Fruit fly (Drosophila melanogaster) whole organism, embryonic: ENCODE results near the gene pall.

Source experiments
- B-H2 ChIP-seq: fragments of 200-800 bp; sonication (Bioruptor generic); optimal IDR thresholded peaks from 2 replicates; lab custom pipeline; 2018; ENCODE audit warnings: missing biosample characterization, mild to moderate bottlenecking, missing genetic modification characterization
- Bdp1 ChIP-seq: fragments of 200-800 bp; sonication (Bioruptor generic); optimal IDR thresholded peaks from 3 replicates; lab custom pipeline; 2016; ENCODE audit warnings: missing biosample characterization, missing genetic modification characterization
- C15 ChIP-seq: fragments of 200-800 bp; sonication (Bioruptor generic); IDR thresholded peaks from 3 replicates; pipeline ENCODE4 v1.3.6; 2022; ENCODE audit warnings: missing biosample characterization, missing genetic modification characterization
- CG10147 ChIP-seq: fragments of 200-800 bp; sonication (Bioruptor generic); optimal IDR thresholded peaks from 2 replicates; lab custom pipeline; 2019; ENCODE audit warnings: missing biosample characterization, mild to moderate bottlenecking, missing genetic modification characterization, moderate library complexity
- CG10267 ChIP-seq: fragments of 200-800 bp; sonication (Bioruptor generic); optimal IDR thresholded peaks from 2 replicates; lab custom pipeline; 2018; ENCODE audit warnings: missing biosample characterization, mild to moderate bottlenecking, missing genetic modification characterization, moderate library complexity
- CG10462 ChIP-seq: fragments of 200-800 bp; sonication (Bioruptor generic); optimal IDR thresholded peaks from 2 replicates; lab custom pipeline; 2016; ENCODE audit warnings: missing biosample characterization, missing genetic modification characterization
- CG11093 ChIP-seq: fragments of 200-800 bp; sonication (Bioruptor generic); IDR thresholded peaks from 3 replicates; pipeline ENCODE4 v1.3.6; 2022; ENCODE audit warnings: missing biosample characterization, missing genetic modification characterization
- CG12744 ChIP-seq: fragments of 200-800 bp; sonication (Bioruptor generic); optimal IDR thresholded peaks from 2 replicates; lab custom pipeline; 2016; ENCODE audit warnings: missing biosample characterization, missing genetic modification characterization
- CG12769 ChIP-seq: fragments of 200-800 bp; sonication (Bioruptor generic); optimal IDR thresholded peaks from 2 replicates; lab custom pipeline; 2019; ENCODE audit warnings: missing biosample characterization, mild to moderate bottlenecking, missing genetic modification characterization, moderate library complexity
- CG13624 ChIP-seq: fragments of 200-800 bp; sonication (Bioruptor generic); optimal IDR thresholded peaks from 2 replicates; lab custom pipeline; 2016; ENCODE audit warnings: missing biosample characterization, missing genetic modification characterization
- CG13775 ChIP-seq: fragments of 200-800 bp; sonication (Bioruptor generic); optimal IDR thresholded peaks from 3 replicates; lab custom pipeline; 2017; ENCODE audit warnings: missing biosample characterization, mild to moderate bottlenecking, missing genetic modification characterization
- CG13894 ChIP-seq: fragments of 200-800 bp; sonication (Bioruptor generic); optimal IDR thresholded peaks from 3 replicates; lab custom pipeline; 2018; ENCODE audit warnings: missing biosample characterization, mild to moderate bottlenecking, missing genetic modification characterization, moderate library complexity
- CG1647 ChIP-seq: fragments of 200-800 bp; sonication (Bioruptor generic); optimal IDR thresholded peaks from 3 replicates; lab custom pipeline; 2016; ENCODE audit warnings: missing biosample characterization, missing genetic modification characterization
- CG32767 ChIP-seq: fragments of 200-800 bp; sonication (Bioruptor generic); IDR thresholded peaks from 2 replicates; pipeline ENCODE4 v1.3.6; 2022; ENCODE audit warnings: missing biosample characterization, missing genetic modification characterization
- CG4617 ChIP-seq: fragments of 200-800 bp; sonication (Bioruptor generic); optimal IDR thresholded peaks from 3 replicates; lab custom pipeline; 2016; ENCODE audit warnings: missing biosample characterization, missing genetic modification characterization, borderline replicate concordance
- CG6765 ChIP-seq: fragments of 200-800 bp; sonication (Bioruptor generic); optimal IDR thresholded peaks from 3 replicates; lab custom pipeline; 2017; ENCODE audit warnings: missing biosample characterization, mild to moderate bottlenecking, missing genetic modification characterization
- CG7271 ChIP-seq: fragments of 200-800 bp; sonication (Bioruptor generic); optimal IDR thresholded peaks from 2 replicates; lab custom pipeline; 2018; ENCODE audit warnings: missing biosample characterization, mild to moderate bottlenecking, missing genetic modification characterization, moderate library complexity
- CG9437 ChIP-seq: fragments of 200-800 bp; sonication (Bioruptor generic); optimal IDR thresholded peaks from 2 replicates; lab custom pipeline; 2018; ENCODE audit warnings: missing biosample characterization, mild to moderate bottlenecking, missing genetic modification characterization
- CG9727 ChIP-seq: fragments of 200-800 bp; sonication (Bioruptor generic); optimal IDR thresholded peaks from 3 replicates; lab custom pipeline; 2017; ENCODE audit warnings: missing biosample characterization, mild to moderate bottlenecking, missing genetic modification characterization
- CHES-1-like ChIP-seq: fragments of 200-800 bp; sonication (Bioruptor generic); optimal IDR thresholded peaks from 2 replicates; lab custom pipeline; 2016; ENCODE audit warnings: missing biosample characterization, missing genetic modification characterization
- Chrac-16 ChIP-seq: fragments of 200-800 bp; sonication (Bioruptor generic); optimal IDR thresholded peaks from 3 replicates; lab custom pipeline; 2016; ENCODE audit warnings: missing biosample characterization, missing genetic modification characterization
- CrebB ChIP-seq: fragments of 200-800 bp; sonication (Bioruptor generic); optimal IDR thresholded peaks from 3 replicates; lab custom pipeline; 2018; ENCODE audit warnings: missing biosample characterization, mild to moderate bottlenecking, missing genetic modification characterization
- Dip2 ChIP-seq: fragments of 200-800 bp; sonication (Bioruptor generic); IDR thresholded peaks from 2 replicates; pipeline ENCODE4 v1.3.6; 2022; ENCODE audit warnings: missing biosample characterization, missing genetic modification characterization
- Dll ChIP-seq: fragments of 200-800 bp; sonication (Bioruptor generic); IDR thresholded peaks from 4 replicates; pipeline ENCODE4 v1.3.6; 2022; ENCODE audit warnings: missing biosample characterization, missing genetic modification characterization; ENCODE audit not compliant: partially characterized antibody
- Hr51 ChIP-seq, 2 experiments: fragments of 200-800 bp; sonication (Bioruptor generic); optimal IDR thresholded peaks; 2 replicates in 1 of 2; 3 replicates in 1 of 2; lab custom pipeline; 2016 to 2018; ENCODE audit warnings: missing biosample characterization in 2 of 2, missing genetic modification characterization in 2 of 2, mild to moderate bottlenecking in 1 of 2, moderate library complexity in 1 of 2
- Max ChIP-seq: fragments of 200-800 bp; sonication (Bioruptor generic); optimal IDR thresholded peaks from 2 replicates; lab custom pipeline; 2016; ENCODE audit warnings: missing biosample characterization, mild to moderate bottlenecking, missing genetic modification characterization
- Oli ChIP-seq: fragments of 200-800 bp; sonication (Bioruptor generic); optimal IDR thresholded peaks from 2 replicates; lab custom pipeline; 2018; ENCODE audit warnings: missing biosample characterization, mild to moderate bottlenecking, missing genetic modification characterization, moderate library complexity
- Pdp1 ChIP-seq, 2 experiments: fragments of 200-800 bp; sonication (Bioruptor generic); optimal IDR thresholded peaks; 3 replicates each; lab custom pipeline; 2016; ENCODE audit warnings: missing biosample characterization in 2 of 2, missing genetic modification characterization in 2 of 2, mild to moderate bottlenecking in 1 of 2, moderate library complexity in 1 of 2
- Tbp ChIP-seq: fragments of >200 bp; optimal IDR thresholded peaks from 2 replicates; lab custom pipeline; 2018; ENCODE audit warnings: missing biosample characterization, missing genetic modification characterization
- ase ChIP-seq: fragments of 200-800 bp; sonication (Bioruptor generic); IDR thresholded peaks from 3 replicates; pipeline ENCODE4 v1.3.6; 2022; ENCODE audit warnings: missing biosample characterization, missing genetic modification characterization
- corto ChIP-seq: fragments of 200-800 bp; sonication (Bioruptor generic); optimal IDR thresholded peaks from 2 replicates; lab custom pipeline; 2016; ENCODE audit warnings: missing biosample characterization, mild to moderate bottlenecking, missing genetic modification characterization, moderate library complexity
- da ChIP-seq: fragments of 200-800 bp; sonication (Bioruptor generic); optimal IDR thresholded peaks from 2 replicates; lab custom pipeline; 2016; ENCODE audit warnings: missing biosample characterization, missing genetic modification characterization
- dati ChIP-seq: fragments of 200-800 bp; sonication (Bioruptor generic); IDR thresholded peaks from 2 replicates; pipeline ENCODE4 v1.3.6; 2022; ENCODE audit warnings: missing biosample characterization, missing genetic modification characterization
- gfzf ChIP-seq: fragments of 200-800 bp; sonication (Bioruptor generic); optimal IDR thresholded peaks from 2 replicates; lab custom pipeline; 2016; ENCODE audit warnings: missing biosample characterization, mild to moderate bottlenecking, missing genetic modification characterization, moderate library complexity
- gro ChIP-seq: fragments of 200-800 bp; sonication (Bioruptor generic); optimal IDR thresholded peaks from 2 replicates; lab custom pipeline; 2016; ENCODE audit warnings: missing biosample characterization, missing genetic modification characterization
- gt ChIP-seq: fragments of 200-800 bp; sonication (Bioruptor generic); IDR thresholded peaks from 2 replicates; pipeline ENCODE4 v1.3.6; 2022; ENCODE audit warnings: missing biosample characterization, missing genetic modification characterization
- ham ChIP-seq: fragments of 200-800 bp; sonication (Bioruptor generic); IDR thresholded peaks from 2 replicates; pipeline ENCODE4 v1.3.6; 2022; ENCODE audit warnings: missing biosample characterization, missing genetic modification characterization
- hth ChIP-seq: fragments of >200 bp; optimal IDR thresholded peaks from 2 replicates; lab custom pipeline; 2017; ENCODE audit warnings: inconsistent platforms
- lmd ChIP-seq: fragments of 200-800 bp; sonication (Bioruptor generic); IDR thresholded peaks from 2 replicates; pipeline ENCODE4 v1.3.6; 2022; ENCODE audit warnings: missing biosample characterization, missing genetic modification characterization
- luna ChIP-seq: fragments of 200-800 bp; sonication (Bioruptor generic); optimal IDR thresholded peaks from 2 replicates; lab custom pipeline; 2016; ENCODE audit warnings: missing biosample characterization, missing genetic modification characterization
- mld ChIP-seq: fragments of 200-800 bp; sonication (Bioruptor generic); IDR thresholded peaks from 3 replicates; pipeline ENCODE4 v1.3.6; 2022; ENCODE audit warnings: missing biosample characterization, missing genetic modification characterization; ENCODE audit not compliant: partially characterized antibody
- phol ChIP-seq: fragments of 200-800 bp; sonication (Bioruptor generic); optimal IDR thresholded peaks from 3 replicates; lab custom pipeline; 2018; ENCODE audit warnings: missing biosample characterization, mild to moderate bottlenecking, missing genetic modification characterization, moderate library complexity
- pita ChIP-seq: fragments of 200-800 bp; sonication (Bioruptor generic); optimal IDR thresholded peaks from 2 replicates; lab custom pipeline; 2017; ENCODE audit warnings: missing biosample characterization, mild to moderate bottlenecking, missing genetic modification characterization
- psq ChIP-seq: fragments of 200-800 bp; sonication (Bioruptor generic); optimal IDR thresholded peaks from 2 replicates; lab custom pipeline; 2017; ENCODE audit warnings: missing biosample characterization, missing genetic modification characterization
- pzg ChIP-seq: fragments of 200-800 bp; sonication (Bioruptor generic); optimal IDR thresholded peaks from 3 replicates; lab custom pipeline; 2018; ENCODE audit warnings: missing biosample characterization, mild to moderate bottlenecking, missing genetic modification characterization, moderate library complexity
- sug ChIP-seq: fragments of 200-800 bp; optimal IDR thresholded peaks from 2 replicates; lab custom pipeline; 2019; ENCODE audit warnings: missing biosample characterization, mild to moderate bottlenecking, missing genetic modification characterization, moderate library complexity
- tgo ChIP-seq: fragments of 200-800 bp; sonication (Bioruptor generic); IDR thresholded peaks from 3 replicates; pipeline ENCODE4 v1.3.6; 2022; ENCODE audit warnings: missing biosample characterization, missing genetic modification characterization
- tna ChIP-seq: fragments of 200-800 bp; sonication (Bioruptor generic); IDR thresholded peaks from 2 replicates; pipeline ENCODE4 v1.3.6; 2022; ENCODE audit warnings: missing biosample characterization, missing genetic modification characterization; ENCODE audit not compliant: partially characterized antibody
- ttk ChIP-seq: fragments of 200-800 bp; sonication (Bioruptor generic); IDR thresholded peaks from 2 replicates; pipeline ENCODE4 v2.1.2; 2022; ENCODE audit warnings: missing biosample characterization, missing genetic modification characterization
- tx ChIP-seq: fragments of 200-800 bp; sonication (Bioruptor generic); optimal IDR thresholded peaks from 2 replicates; lab custom pipeline; 2016; ENCODE audit warnings: missing biosample characterization, missing genetic modification characterization
- wdn ChIP-seq: fragments of 200-800 bp; sonication (Bioruptor generic); IDR thresholded peaks from 2 replicates; pipeline ENCODE4 v1.3.6; 2022; ENCODE audit warnings: missing biosample characterization, missing genetic modification characterization

pall gene

dm6 chr3L:9465652-9466244 is 21.8 kb downstream of the pall start (continued):
- TF ChIP-seq lmd (GFP tag; lab: Robert Waterston, UW) (peak; percentile 34), tgo (no peak), psq (no peak), Tbp (GFP tag; lab: Kevin White, UChicago) (no peak), Max (GFP tag; lab: Kevin White, UChicago) (no peak), CG10147 (GFP tag; lab: Kevin White, UChicago) (no peak), tx (no peak), CG6765 (no peak), CG1647 (GFP tag; lab: Kevin White, UChicago) (no peak), Dll (GFP tag; lab: Robert Waterston, UW) (no peak), wdn (GFP tag; lab: Robert Waterston, UW) (no peak), gfzf (GFP tag; lab: Kevin White, UChicago) (no peak), Chrac-16 (GFP tag; lab: Kevin White, UChicago) (no peak), Bdp1 (GFP tag; lab: Kevin White, UChicago) (no peak), corto (no peak), sug (peak; percentile 76), phol (peak; percentile 5), CrebB (peak; percentile 22), CG13894 (tag; lab: Kevin White, UChicago) (peak; percentile 49), hth (lab: Kevin White, UChicago) (no peak), CG9437 (GFP tag; lab: Kevin White, UChicago) (no peak), CG10267 (tag; lab: Kevin White, UChicago) (peak; percentile 24), CG7271 (tag; lab: Kevin White, UChicago) (no peak), dati (GFP tag; lab: Robert Waterston, UW) (no peak), CG13624 (GFP tag; lab: Kevin White, UChicago) (no peak), ham (no peak), CHES-1-like (GFP tag; lab: Kevin White, UChicago) (no peak), pita (GFP tag; lab: Kevin White, UChicago) (no peak), ase (GFP tag; lab: Robert Waterston, UW) (no peak), ttk (GFP tag; lab: Robert Waterston, UW) (0 out of 2 replicates have a peak, but pooled peaks have one; percentile 52), da (no peak), CG4617 (GFP tag; lab: Kevin White, UChicago) (no peak), Dip2 (GFP tag; lab: Robert Waterston, UW) (no peak), Oli (tag; lab: Kevin White, UChicago) (no peak), CG13775 (no peak), CG10462 (GFP tag; lab: Kevin White, UChicago) (no peak), CG32767 (GFP tag; lab: Robert Waterston, UW) (0 out of 2 replicates have a peak, but pooled peaks have one; percentile 28), tna (GFP tag; lab: Robert Waterston, UW) (0 out of 2 replicates have a peak, but pooled peaks have one; percentile 21), CG12769 (tag; lab: Kevin White, UChicago) (peak; percentile 30), mld (GFP tag; lab: Robert Waterston, UW) (no peak), luna (GFP tag; lab: Kevin White, UChicago) (no peak), Hr51 (GFP tag; optimal IDR thresholded peaks at IDR 0.05; lab: Kevin White, UChicago) (no peak), B-H2 (GFP tag; lab: Kevin White, UChicago) (no peak), CG11093 (no peak), gt (GFP tag; lab: Robert Waterston, UW) (no peak), C15 (GFP tag; lab: Robert Waterston, UW) (no peak), pzg (no peak), Pdp1 (GFP tag; optimal IDR thresholded peaks at IDR 0.05; lab: Kevin White, UChicago) (peak in 1 of 2 experiments; percentile 88), gro (GFP tag; lab: Kevin White, UChicago) (no peak), CG9727 (GFP tag; lab: Kevin White, UChicago) (no peak), CG12744 (GFP tag; lab: Kevin White, UChicago) (no peak)
